Worm (Caenorhabditis elegans) whole organism, midembryonic: ENCODE measurements around the gene ugt-34.

Experiments
- flt-1 ChIP-seq: fragments of 200-800 bp; sonication (Bioruptor generic); IDR thresholded peaks from 2 replicates; pipeline ENCODE4 v1.3.6; 2022; ENCODE audit warnings: missing genetic modification characterization, missing compliant biosample characterization
- klf-2 ChIP-seq: fragments of 200-800 bp; sonication (Bioruptor generic); conservative IDR thresholded peaks from 2 replicates; pipeline ENCODE4 v1.3.6; 2022; ENCODE audit warnings: missing genetic modification reagents, missing genetic modification characterization, missing compliant biosample characterization
- med-1 ChIP-seq: sonication (generic microtip); optimal IDR thresholded peaks from 2 replicates; lab custom pipeline; 2017; ENCODE audit warnings: missing genetic modification characterization, mild to moderate bottlenecking, missing compliant biosample characterization, antibody characterized with exemption, missing genetic modification reagents; ENCODE audit not compliant: insufficient read depth
- ztf-23 ChIP-seq: fragments of 200-800 bp; sonication (Bioruptor generic); IDR thresholded peaks from 2 replicates; pipeline ENCODE4 v1.3.6; 2022; ENCODE audit warnings: missing genetic modification reagents, missing genetic modification characterization, missing compliant biosample characterization
- ztf-29 ChIP-seq: fragments of 200-800 bp; sonication (Bioruptor generic); IDR thresholded peaks from 2 replicates; pipeline ENCODE4 v1.3.6; 2022; ENCODE audit warnings: missing genetic modification reagents, missing genetic modification characterization, missing compliant biosample characterization

DNA sequence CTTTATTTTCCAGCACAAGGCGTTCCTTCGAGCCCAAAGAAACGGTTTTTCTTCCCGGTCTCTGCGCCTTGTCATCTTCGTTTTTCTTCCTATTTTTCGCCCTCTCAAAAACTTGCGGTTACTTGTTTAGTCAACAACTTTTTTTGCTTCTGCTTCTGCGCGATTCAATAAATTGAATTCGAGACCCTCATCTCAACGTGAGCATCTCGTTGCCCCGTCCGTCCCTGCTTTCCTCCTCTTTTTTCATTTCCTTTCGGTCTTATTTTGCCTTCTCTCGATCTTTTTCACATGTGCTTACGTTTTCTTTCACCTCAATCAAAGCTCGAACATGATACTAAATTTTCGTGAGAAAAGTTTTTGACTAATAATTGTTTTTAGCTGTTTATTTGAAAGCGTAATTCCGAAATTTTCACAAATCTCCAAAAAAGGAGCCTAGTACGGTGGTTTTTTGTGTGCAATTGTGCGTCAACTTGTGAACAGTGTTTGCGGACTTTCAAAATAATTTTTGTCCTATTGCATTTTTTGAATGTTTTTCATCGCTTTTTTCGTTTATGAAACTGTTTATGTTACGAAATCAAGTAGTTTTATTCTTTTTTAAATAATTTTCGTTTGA lies 23.3 kb upstream of the ugt-34 start:
- no peak for TF ChIP-seq ztf-29 (GFP tag; lab: Robert Waterston, UW)
- TF ChIP-seq ztf-23 (GFP tag; lab: Robert Waterston, UW), result no peak
- no peak for TF ChIP-seq med-1 (GFP tag; lab: Kevin White, UChicago)
- TF ChIP-seq flt-1 (GFP tag; lab: Robert Waterston, UW), result no peak
- TF ChIP-seq klf-2 (GFP tag; lab: Robert Waterston, UW), result no peak
